Worm (Caenorhabditis elegans) whole organism, L1 larva: ENCODE measurements around the gene ilys-6.

Source experiments
- alr-1 ChIP-seq: fragments of 200-800 bp; sonication (Bioruptor generic); optimal IDR thresholded peaks from 2 replicates; lab custom pipeline; 2018; ENCODE audit warnings: borderline replicate concordance, mild to moderate bottlenecking, missing genetic modification characterization, missing compliant biosample characterization
- ama-1 ChIP-seq: fragments of 150-350 bp; optimal IDR thresholded peaks from 2 replicates; lab custom pipeline; 2014
- blmp-1 ChIP-seq: fragments of 150-350 bp; optimal IDR thresholded peaks from 2 replicates; lab custom pipeline; 2014; ENCODE audit warnings: missing biosample characterization, missing genetic modification characterization
- ceh-63 ChIP-seq: fragments of 200-800 bp; sonication (Bioruptor generic); optimal IDR thresholded peaks from 2 replicates; lab custom pipeline; 2018; ENCODE audit warnings: mild to moderate bottlenecking, missing genetic modification characterization, missing compliant biosample characterization
- ceh-8 ChIP-seq: fragments of 200-800 bp; sonication (Bioruptor generic); optimal IDR thresholded peaks from 2 replicates; lab custom pipeline; 2018; ENCODE audit warnings: mild to moderate bottlenecking, missing genetic modification characterization, moderate library complexity, missing compliant biosample characterization
- ceh-82 ChIP-seq, 3 experiments: fragments of 150-350 bp in 1 of 3; sonication (generic microtip) in 2 of 3; optimal IDR thresholded peaks; 2 replicates each; lab custom pipeline; 2014 to 2017; ENCODE audit warnings: missing biosample characterization in 3 of 3, missing genetic modification characterization in 3 of 3
- dpl-1 ChIP-seq, 3 experiments: fragments of 150-350 bp in 2 of 3; sonication (generic microtip) in 1 of 3; optimal IDR thresholded peaks; 2 replicates each; lab custom pipeline; 2014 to 2017; ENCODE audit warnings: missing biosample characterization in 3 of 3, missing genetic modification characterization in 3 of 3, missing genetic modification reagents in 3 of 3
- dsc-1 ChIP-seq: sonication (generic microtip); optimal IDR thresholded peaks from 2 replicates; lab custom pipeline; 2016; ENCODE audit warnings: mild to moderate bottlenecking, missing genetic modification characterization, missing compliant biosample characterization
- efl-1 ChIP-seq, 4 experiments: fragments of 150-350 bp; optimal IDR thresholded peaks in 3 of 4; peaks in 1 of 4; 1 replicate in 1 of 4; 2 replicates in 3 of 4; lab custom pipeline; 2014; ENCODE audit warnings: missing biosample characterization in 2 of 4, missing genetic modification characterization in 2 of 4, missing genetic modification reagents in 2 of 4
- efl-3 ChIP-seq: fragments of 200-800 bp; sonication (Bioruptor generic); optimal IDR thresholded peaks from 2 replicates; lab custom pipeline; 2018; ENCODE audit warnings: mild to moderate bottlenecking, missing genetic modification characterization, missing compliant biosample characterization
- elt-3 ChIP-seq, 6 experiments: fragments of 150-350 bp in 1 of 6; sonication (generic microtip); optimal IDR thresholded peaks; 2 replicates each; lab custom pipeline; 2017 to 2018; ENCODE audit warnings: missing biosample characterization in 6 of 6, missing genetic modification characterization in 6 of 6, inconsistent platforms in 1 of 6
- fkh-4 ChIP-seq: sonication (generic microtip); optimal IDR thresholded peaks from 2 replicates; lab custom pipeline; 2016; ENCODE audit warnings: missing compliant biosample characterization, missing genetic modification characterization, borderline replicate concordance
- fkh-8 ChIP-seq: sonication (generic microtip); optimal IDR thresholded peaks from 2 replicates; lab custom pipeline; 2016; ENCODE audit warnings: mild to moderate bottlenecking, missing genetic modification characterization, missing compliant biosample characterization
- hpl-2 ChIP-seq: fragments of 150-350 bp; optimal IDR thresholded peaks from 2 replicates; lab custom pipeline; 2014; ENCODE audit warnings: missing biosample characterization, missing genetic modification reagents, missing genetic modification characterization
- isw-1 ChIP-seq: fragments of 200-800 bp; sonication (Bioruptor generic); IDR thresholded peaks from 2 replicates; pipeline ENCODE4 v1.3.6; 2022; ENCODE audit warnings: missing genetic modification characterization, missing compliant biosample characterization
- jun-1 ChIP-seq: fragments of 150-350 bp; optimal IDR thresholded peaks from 2 replicates; lab custom pipeline; 2014; ENCODE audit warnings: missing biosample characterization, missing genetic modification reagents, missing genetic modification characterization
- lin-14 ChIP-seq: fragments of 200-800 bp; sonication (Bioruptor generic); optimal IDR thresholded peaks from 2 replicates; lab custom pipeline; 2018; ENCODE audit warnings: mild to moderate bottlenecking, missing genetic modification characterization, moderate library complexity, missing compliant biosample characterization
- lin-15B ChIP-seq: fragments of 150-350 bp; sonication (generic microtip); optimal IDR thresholded peaks from 3 replicates; lab custom pipeline; 2014; ENCODE audit warnings: missing biosample characterization, missing genetic modification characterization
- lin-35 ChIP-seq, 2 experiments: fragments of 150-350 bp; optimal IDR thresholded peaks; 2 replicates each; lab custom pipeline; 2014; ENCODE audit warnings: missing biosample characterization in 2 of 2, missing genetic modification characterization in 2 of 2, missing genetic modification reagents in 2 of 2
- lsy-2 ChIP-seq, 2 experiments: fragments of 150-350 bp; optimal IDR thresholded peaks; 2 replicates each; lab custom pipeline; 2014; ENCODE audit warnings: missing biosample characterization in 2 of 2, missing genetic modification characterization in 2 of 2
- mdl-1 ChIP-seq, 2 experiments: fragments of 150-350 bp; optimal IDR thresholded peaks; 2 replicates each; lab custom pipeline; 2014 to 2017; ENCODE audit warnings: missing biosample characterization in 2 of 2, missing genetic modification characterization in 2 of 2, inconsistent platforms in 1 of 2
- mep-1 ChIP-seq: fragments of 150-350 bp; optimal IDR thresholded peaks from 2 replicates; lab custom pipeline; 2014; ENCODE audit warnings: missing biosample characterization, missing genetic modification characterization
- nhr-19 ChIP-seq: fragments of 200-800 bp; sonication (Bioruptor generic); conservative IDR thresholded peaks from 2 replicates; pipeline ENCODE4 v1.3.6; 2022; ENCODE audit warnings: missing genetic modification characterization, missing compliant biosample characterization
- nhr-47 ChIP-seq: sonication (generic microtip); optimal IDR thresholded peaks from 2 replicates; lab custom pipeline; 2016; ENCODE audit warnings: mild to moderate bottlenecking, missing genetic modification characterization, moderate library complexity, missing compliant biosample characterization
- nhr-71 ChIP-seq: sonication (generic microtip); optimal IDR thresholded peaks from 2 replicates; lab custom pipeline; 2016; ENCODE audit warnings: mild to moderate bottlenecking, missing genetic modification characterization, moderate library complexity, missing compliant biosample characterization
- nhr-77 ChIP-seq: fragments of 150-350 bp; optimal IDR thresholded peaks from 2 replicates; lab custom pipeline; 2014; ENCODE audit warnings: missing biosample characterization, missing genetic modification characterization
- nhr-85 ChIP-seq: sonication (generic microtip); peaks from one replicate; lab custom pipeline; 2016; ENCODE audit warnings: missing genetic modification characterization, inconsistent platforms, missing compliant biosample characterization
- nhr-90 ChIP-seq: sonication (generic microtip); optimal IDR thresholded peaks from 2 replicates; lab custom pipeline; 2016; ENCODE audit warnings: mild to moderate bottlenecking, missing genetic modification characterization, missing compliant biosample characterization; ENCODE audit not compliant: poor library complexity
- pag-3 ChIP-seq: sonication (generic microtip); optimal IDR thresholded peaks from 2 replicates; lab custom pipeline; 2017; ENCODE audit warnings: missing genetic modification characterization, mild to moderate bottlenecking, missing compliant biosample characterization, antibody characterized with exemption, borderline replicate concordance; ENCODE audit not compliant: insufficient read depth
- pax-3 ChIP-seq: fragments of 200-800 bp; sonication (Bioruptor generic); optimal IDR thresholded peaks from 2 replicates; lab custom pipeline; 2018; ENCODE audit warnings: mild to moderate bottlenecking, missing genetic modification characterization, moderate library complexity, missing compliant biosample characterization
- pqm-1 ChIP-seq: sonication (generic microtip); optimal IDR thresholded peaks from 3 replicates; lab custom pipeline; 2017; ENCODE audit warnings: missing biosample characterization, missing genetic modification characterization
- sox-4 ChIP-seq: sonication (generic microtip); optimal IDR thresholded peaks from 2 replicates; lab custom pipeline; 2016; ENCODE audit warnings: missing genetic modification characterization, missing compliant biosample characterization
- sup-37 ChIP-seq: fragments of 200-800 bp; sonication (Bioruptor generic); optimal IDR thresholded peaks from 2 replicates; lab custom pipeline; 2018; ENCODE audit warnings: mild to moderate bottlenecking, missing genetic modification characterization, missing compliant biosample characterization
- tbx-2 ChIP-seq: sonication (generic microtip); optimal IDR thresholded peaks from 2 replicates; lab custom pipeline; 2016; ENCODE audit warnings: missing genetic modification characterization, missing compliant biosample characterization
- tlp-1 ChIP-seq: fragments of 150-350 bp; optimal IDR thresholded peaks from 2 replicates; lab custom pipeline; 2014; ENCODE audit warnings: missing biosample characterization, missing genetic modification characterization
- unc-86 ChIP-seq: sonication (generic microtip); optimal IDR thresholded peaks from 2 replicates; lab custom pipeline; 2016; ENCODE audit warnings: missing genetic modification characterization, missing compliant biosample characterization
- xbp-1 ChIP-seq: sonication (generic microtip); optimal IDR thresholded peaks from 2 replicates; lab custom pipeline; 2016; ENCODE audit warnings: missing genetic modification characterization, missing compliant biosample characterization
- zag-1 ChIP-seq: fragments of 150-350 bp; optimal IDR thresholded peaks from 2 replicates; lab custom pipeline; 2014; ENCODE audit warnings: missing biosample characterization, missing genetic modification characterization
- zip-4 ChIP-seq: fragments of 200-800 bp; sonication (Bioruptor generic); optimal IDR thresholded peaks from 2 replicates; lab custom pipeline; 2018; ENCODE audit warnings: mild to moderate bottlenecking, missing genetic modification characterization, moderate library complexity, missing compliant biosample characterization
- ztf-11 ChIP-seq, 2 experiments: sonication (generic microtip); optimal IDR thresholded peaks; 2 replicates each; lab custom pipeline; 2016 to 2017; ENCODE audit warnings: missing genetic modification characterization in 2 of 2, missing biosample characterization in 1 of 2, missing compliant biosample characterization in 1 of 2

Gene ilys-6

DNA sequence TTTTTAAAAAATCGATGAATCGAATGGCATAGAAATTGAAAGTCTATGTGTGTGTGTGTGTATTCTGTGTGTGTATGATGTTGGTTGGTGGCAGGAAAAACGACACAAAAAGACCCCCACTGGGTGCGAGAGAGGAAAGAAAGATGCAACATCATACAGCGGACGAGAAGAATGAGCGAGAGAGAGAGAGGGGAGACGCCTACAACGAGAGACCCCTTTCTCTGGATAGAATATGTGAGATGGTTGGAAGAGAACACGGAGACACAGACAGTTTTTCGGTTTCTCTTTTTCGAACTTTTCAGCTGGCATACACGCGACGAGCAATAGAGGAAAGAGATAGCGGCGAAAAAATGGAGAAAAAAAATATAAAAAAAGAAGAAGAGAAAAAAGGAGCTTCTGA lies 43.6 kb downstream of the ilys-6 start (continued):
- peak in 1 of 6 experiments; percentile 14 for TF ChIP-seq elt-3 (tag; optimal IDR thresholded peaks at IDR 0.05; lab: Kevin White, UChicago)
- no peak for TF ChIP-seq efl-3 (GFP tag; lab: Kevin White, UChicago)
- TF ChIP-seq sup-37 (GFP tag; lab: Kevin White, UChicago), result no peak
- TF ChIP-seq sox-4 (tag; lab: Kevin White, UChicago), result no peak
- peak; percentile 42 for TF ChIP-seq xbp-1 (tag; lab: Kevin White, UChicago)

DNA sequence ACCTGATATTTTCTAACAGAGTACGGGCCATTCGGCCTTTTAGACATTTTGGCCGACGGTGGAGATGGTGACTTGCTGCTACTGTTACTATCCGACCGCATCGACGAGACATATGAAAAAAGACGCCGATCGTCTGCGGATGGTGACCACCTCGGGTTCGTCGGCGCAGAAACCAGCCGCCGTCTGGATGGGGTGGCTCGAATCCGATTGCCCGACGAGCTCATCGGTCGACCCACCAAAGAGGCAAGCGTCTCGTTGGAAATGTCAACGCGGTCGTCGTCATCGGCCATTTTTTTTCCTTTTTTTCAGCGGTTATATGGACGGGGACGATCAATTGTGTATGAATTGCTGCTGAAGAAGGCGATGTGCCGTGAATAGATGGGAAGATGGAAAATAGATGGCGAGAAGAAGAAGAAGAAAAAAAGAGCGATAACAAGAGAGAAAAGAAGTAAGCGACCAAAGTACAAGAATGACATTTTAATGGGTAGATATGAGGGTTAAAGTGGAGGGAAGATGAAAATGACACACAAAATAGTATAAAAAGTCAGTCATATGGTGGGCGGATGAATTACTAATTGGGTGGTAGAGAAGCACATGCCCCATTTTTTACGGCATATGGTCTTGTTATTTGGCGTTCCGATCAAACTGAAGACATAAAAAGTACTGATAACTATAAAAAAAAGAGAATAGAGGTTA lies 44.6 kb downstream of the ilys-6 start:
- TF ChIP-seq unc-86 (tag; lab: Kevin White, UChicago) (no peak), pax-3 (tag; lab: Kevin White, UChicago) (no peak), pag-3 (tag; lab: Kevin White, UChicago) (peak; percentile 42), mdl-1 (tag; optimal IDR thresholded peaks at IDR 0.05; lab: Kevin White, UChicago) (no peak), mep-1 (tag; lab: Kevin White, UChicago) (no peak), nhr-85 (tag; lab: Kevin White, UChicago) (peak; percentile 58), pqm-1 (tag; lab: Kevin White, UChicago) (no peak), jun-1 (no peak), zip-4 (GFP tag; lab: Kevin White, UChicago) (no peak), lin-14 (peak; percentile 54), fkh-8 (tag; lab: Kevin White, UChicago) (no peak), nhr-77 (tag; lab: Kevin White, UChicago) (no peak), nhr-19 (GFP tag; lab: Robert Waterston, UW) (no peak), nhr-71 (tag; lab: Kevin White, UChicago) (no peak), lsy-2 (tag; optimal IDR thresholded peaks at IDR 0.05; lab: Kevin White, UChicago) (no peak), nhr-47 (no peak), zag-1 (tag; lab: Kevin White, UChicago) (no peak), ztf-11 (tag; optimal IDR thresholded peaks at IDR 0.05; lab: Kevin White, UChicago) (no peak), tlp-1 (no peak), ceh-8 (GFP tag; lab: Kevin White, UChicago) (no peak), elt-3 (tag; optimal IDR thresholded peaks at IDR 0.05; lab: Kevin White, UChicago) (no peak), fkh-4 (tag; lab: Kevin White, UChicago) (no peak), alr-1 (tag; lab: Kevin White, UChicago) (no peak), tbx-2 (tag; lab: Kevin White, UChicago) (no peak), efl-3 (GFP tag; lab: Kevin White, UChicago) (no peak), blmp-1 (tag; lab: Kevin White, UChicago) (no peak), hpl-2 (GFP tag; lab: Kevin White, UChicago) (no peak), xbp-1 (tag; lab: Kevin White, UChicago) (no peak), sox-4 (tag; lab: Kevin White, UChicago) (no peak), dsc-1 (tag; lab: Kevin White, UChicago) (no peak), ama-1 (lab: Kevin White, UChicago) (no peak), ceh-82 (tag; optimal IDR thresholded peaks at IDR 0.05; lab: Kevin White, UChicago) (peak in 1 of 3 experiments; percentile 24), dpl-1 (GFP tag; optimal IDR thresholded peaks at IDR 0.05; lab: Kevin White, UChicago) (no peak), nhr-90 (tag; lab: Kevin White, UChicago) (no peak), isw-1 (peak; percentile 3; the same call in 1 of the 2 replicates), lin-35 (GFP tag; optimal IDR thresholded peaks at IDR 0.05; lab: Kevin White, UChicago) (no peak), ceh-63 (GFP tag; lab: Kevin White, UChicago) (no peak), lin-15B (tag; lab: Kevin White, UChicago) (no peak), efl-1 (optimal IDR thresholded peaks at IDR 0.05; lab: Kevin White, UChicago) (no peak), efl-1 (GFP tag; optimal IDR thresholded peaks at IDR 0.05 in 1 of 2; lab: Kevin White, UChicago) (no peak)
- TF ChIP-seq, all 84 proteins: peak for 5
